Worm (Caenorhabditis elegans) whole organism, L1 larva: ENCODE results near the gene B0546.4.

Experiments
- C16A3.4 ChIP-seq: fragments of 150-350 bp; optimal IDR thresholded peaks from 2 replicates; lab custom pipeline; 2014; ENCODE audit warnings: missing biosample characterization, missing genetic modification characterization
- lin-15B ChIP-seq: fragments of 150-350 bp; sonication (generic microtip); optimal IDR thresholded peaks from 3 replicates; lab custom pipeline; 2014; ENCODE audit warnings: missing biosample characterization, missing genetic modification characterization
- lin-35 ChIP-seq, 2 experiments: fragments of 150-350 bp; optimal IDR thresholded peaks; 2 replicates each; lab custom pipeline; 2014; ENCODE audit warnings: missing biosample characterization in 2 of 2, missing genetic modification characterization in 2 of 2, missing genetic modification reagents in 2 of 2
- pax-3 ChIP-seq: fragments of 200-800 bp; sonication (Bioruptor generic); optimal IDR thresholded peaks from 2 replicates; lab custom pipeline; 2018; ENCODE audit warnings: mild to moderate bottlenecking, missing genetic modification characterization, moderate library complexity, missing compliant biosample characterization
- swsn-7 ChIP-seq: sonication (generic microtip); optimal IDR thresholded peaks from 2 replicates; lab custom pipeline; 2016; ENCODE audit warnings: missing genetic modification characterization, missing compliant biosample characterization
- unc-62 ChIP-seq: fragments of 150-350 bp; optimal IDR thresholded peaks from 2 replicates; lab custom pipeline; 2014; ENCODE audit warnings: missing biosample characterization, missing genetic modification reagents, missing genetic modification characterization

- no peak for TF ChIP-seq lin-15B (tag; lab: Kevin White, UChicago)
- no peak for TF ChIP-seq C16A3.4
- no peak for TF ChIP-seq swsn-7
- no peak for TF ChIP-seq unc-62 (GFP tag; lab: Kevin White, UChicago)
- no peak for TF ChIP-seq pax-3 (tag; lab: Kevin White, UChicago)
- TF ChIP-seq lin-35 (GFP tag; optimal IDR thresholded peaks at IDR 0.05; lab: Kevin White, UChicago), result no peak
These were observed 29.2 kb downstream of the B0546.4 start, which contains the start of gene F42A6.1 for ce11 chrIV:3354757-3355156.
